Worm (Caenorhabditis elegans) whole organism, young adult: ENCODE data around the gene msp-74.

Experiments used
- F10E7.11 ChIP-seq: sonication (generic microtip); optimal IDR thresholded peaks from 2 replicates; lab custom pipeline; 2017; ENCODE audit warnings: mild to moderate bottlenecking, missing genetic modification characterization, moderate library complexity, missing compliant biosample characterization
- F23B12.7 ChIP-seq: sonication (generic microtip); optimal IDR thresholded peaks from 2 replicates; lab custom pipeline; 2017; ENCODE audit warnings: missing genetic modification characterization, mild to moderate bottlenecking, missing compliant biosample characterization, antibody characterized with exemption, moderate library complexity; ENCODE audit not compliant: insufficient read depth
- K12H6.12 ChIP-seq: fragments of 200-800 bp; sonication (Bioruptor generic); optimal IDR thresholded peaks from 2 replicates; lab custom pipeline; 2018; ENCODE audit warnings: mild to moderate bottlenecking, missing genetic modification characterization, missing compliant biosample characterization
- T07F8.4 ChIP-seq: sonication (generic microtip); optimal IDR thresholded peaks from 2 replicates; lab custom pipeline; 2016; ENCODE audit warnings: mild to moderate bottlenecking, missing genetic modification characterization, moderate library complexity, missing compliant biosample characterization
- Y79H2A.3 ChIP-seq: fragments of 200-800 bp; sonication (Bioruptor generic); conservative IDR thresholded peaks from 2 replicates; pipeline ENCODE4 v1.3.6; 2022; ENCODE audit warnings: missing genetic modification reagents, missing genetic modification characterization, missing compliant biosample characterization
- Y95B8A.8 ChIP-seq: fragments of 200-800 bp; sonication (Bioruptor generic); IDR thresholded peaks from 2 replicates; pipeline ENCODE4 v1.3.6; 2022; ENCODE audit warnings: missing genetic modification reagents, missing genetic modification characterization, missing compliant biosample characterization
- attf-5 ChIP-seq: fragments of 200-800 bp; sonication (Bioruptor generic); optimal IDR thresholded peaks from 2 replicates; lab custom pipeline; 2018; ENCODE audit warnings: mild to moderate bottlenecking, missing genetic modification characterization, missing compliant biosample characterization
- ceh-40 ChIP-seq: fragments of 200-800 bp; sonication (Bioruptor generic); IDR thresholded peaks from 2 replicates; pipeline ENCODE4 v1.3.6; 2022; ENCODE audit warnings: missing genetic modification characterization, missing compliant biosample characterization
- ceh-79 ChIP-seq: sonication (generic microtip); optimal IDR thresholded peaks from 2 replicates; lab custom pipeline; 2017; ENCODE audit warnings: mild to moderate bottlenecking, missing genetic modification characterization, missing compliant biosample characterization
- ceh-91 ChIP-seq: fragments of 200-800 bp; sonication (Bioruptor generic); IDR thresholded peaks from 2 replicates; pipeline ENCODE4 v1.3.6; 2022; ENCODE audit warnings: missing genetic modification reagents, missing genetic modification characterization, missing compliant biosample characterization
- dox-1 ChIP-seq: fragments of 200-800 bp; sonication (Bioruptor generic); IDR thresholded peaks from 2 replicates; pipeline ENCODE4 v1.3.6; 2022; ENCODE audit warnings: missing genetic modification reagents, missing genetic modification characterization, missing compliant biosample characterization
- dpff-1 ChIP-seq: sonication (generic microtip); optimal IDR thresholded peaks from 2 replicates; lab custom pipeline; 2017; ENCODE audit warnings: mild to moderate bottlenecking, missing genetic modification characterization, missing compliant biosample characterization
- efl-1 ChIP-seq: fragments of 150-350 bp; optimal IDR thresholded peaks from 2 replicates; lab custom pipeline; 2014; ENCODE audit warnings: missing biosample characterization, missing genetic modification reagents, missing genetic modification characterization
- egrh-3 ChIP-seq: fragments of 200-800 bp; sonication (Bioruptor generic); IDR thresholded peaks from 2 replicates; pipeline ENCODE4 v1.3.6; 2022; ENCODE audit warnings: missing genetic modification reagents, missing genetic modification characterization, missing compliant biosample characterization
- ekl-4 ChIP-seq: fragments of 200-800 bp; sonication (Bioruptor generic); IDR thresholded peaks from 2 replicates; pipeline ENCODE4 v1.3.6; 2022; ENCODE audit warnings: missing genetic modification reagents, missing genetic modification characterization, missing compliant biosample characterization
- him-1 ChIP-seq: sonication (generic microtip); optimal IDR thresholded peaks from 2 replicates; lab custom pipeline; 2016; ENCODE audit warnings: missing genotype, missing genetic modification reagents, missing genetic modification characterization, missing compliant biosample characterization
- hlh-12 ChIP-seq: sonication (generic microtip); optimal IDR thresholded peaks from 2 replicates; lab custom pipeline; 2016; ENCODE audit warnings: missing genetic modification characterization, missing compliant biosample characterization
- hmg-1.2 ChIP-seq: fragments of 200-800 bp; sonication (Bioruptor generic); IDR thresholded peaks from 2 replicates; pipeline ENCODE4 v1.3.6; 2022; ENCODE audit warnings: missing genetic modification reagents, missing genetic modification characterization, missing compliant biosample characterization
- hmg-20 ChIP-seq: fragments of 200-800 bp; sonication (Bioruptor generic); IDR thresholded peaks from 2 replicates; pipeline ENCODE4 v1.3.6; 2022; ENCODE audit warnings: missing genetic modification reagents, missing genetic modification characterization, missing compliant biosample characterization
- let-526 ChIP-seq: fragments of 200-800 bp; sonication (Bioruptor generic); IDR thresholded peaks from 2 replicates; pipeline ENCODE4 v1.3.6; 2022; ENCODE audit warnings: missing genetic modification reagents, missing genetic modification characterization, missing compliant biosample characterization
- let-607 ChIP-seq, 2 experiments: fragments of 200-800 bp in 1 of 2; sonication (Bioruptor generic) in 1 of 2; sonication (generic microtip) in 1 of 2; optimal IDR thresholded peaks; 2 replicates each; lab custom pipeline; 2016 to 2018; ENCODE audit warnings: mild to moderate bottlenecking in 2 of 2, missing compliant biosample characterization in 2 of 2, missing genetic modification characterization in 2 of 2, moderate library complexity in 2 of 2, missing genotype in 1 of 2
- lin-40 ChIP-seq: sonication (generic microtip); optimal IDR thresholded peaks from 2 replicates; lab custom pipeline; 2016; ENCODE audit warnings: missing genetic modification characterization, mild to moderate bottlenecking, missing compliant biosample characterization, missing genotype, missing genetic modification reagents
- lsl-1 ChIP-seq: fragments of 200-800 bp; sonication (Bioruptor generic); optimal IDR thresholded peaks from 2 replicates; lab custom pipeline; 2018; ENCODE audit warnings: mild to moderate bottlenecking, missing genetic modification characterization, moderate library complexity, missing compliant biosample characterization
- mes-4 ChIP-seq: sonication (generic microtip); optimal IDR thresholded peaks from 2 replicates; lab custom pipeline; 2016; ENCODE audit warnings: missing genotype, missing genetic modification characterization, missing compliant biosample characterization
- nfya-1 ChIP-seq: sonication (generic microtip); optimal IDR thresholded peaks from 2 replicates; lab custom pipeline; 2017; ENCODE audit warnings: antibody characterized with exemption, missing compliant biosample characterization, missing genetic modification characterization, borderline replicate concordance; ENCODE audit not compliant: insufficient read depth
- nhr-120 ChIP-seq: fragments of 200-800 bp; sonication (Bioruptor generic); IDR thresholded peaks from 2 replicates; pipeline ENCODE4 v1.3.6; 2022; ENCODE audit warnings: missing genetic modification characterization, missing compliant biosample characterization
- nhr-179 ChIP-seq: sonication (generic microtip); optimal IDR thresholded peaks from 2 replicates; lab custom pipeline; 2016; ENCODE audit warnings: mild to moderate bottlenecking, missing genetic modification characterization, missing compliant biosample characterization
- nhr-27 ChIP-seq: fragments of 200-800 bp; sonication (Bioruptor generic); optimal IDR thresholded peaks from 2 replicates; lab custom pipeline; 2018; ENCODE audit warnings: mild to moderate bottlenecking, missing genetic modification characterization, moderate library complexity, missing compliant biosample characterization
- nhr-80 ChIP-seq: sonication (generic microtip); optimal IDR thresholded peaks from 2 replicates; lab custom pipeline; 2016; ENCODE audit warnings: missing genetic modification characterization, missing compliant biosample characterization
- nhr-90 ChIP-seq: sonication (generic microtip); optimal IDR thresholded peaks from 2 replicates; lab custom pipeline; 2016; ENCODE audit warnings: missing genotype, mild to moderate bottlenecking, missing genetic modification characterization, missing compliant biosample characterization
- pha-4 ChIP-seq: fragments of 150-350 bp; sonication (generic microtip); optimal IDR thresholded peaks from 2 replicates; lab custom pipeline; 2014; ENCODE audit warnings: missing biosample characterization, missing genetic modification reagents, missing genetic modification characterization
- snpc-1.3 ChIP-seq: sonication (generic microtip); optimal IDR thresholded peaks from 2 replicates; lab custom pipeline; 2017; ENCODE audit warnings: missing genetic modification characterization, mild to moderate bottlenecking, missing compliant biosample characterization, antibody characterized with exemption, moderate library complexity, missing genotype, missing genetic modification reagents; ENCODE audit not compliant: insufficient read depth
- tbx-9 ChIP-seq: sonication (generic microtip); optimal IDR thresholded peaks from 2 replicates; lab custom pipeline; 2016; ENCODE audit warnings: borderline replicate concordance, missing genetic modification characterization, inconsistent platforms, missing compliant biosample characterization
- tlf-1 ChIP-seq: fragments of 200-800 bp; sonication (Bioruptor generic); optimal IDR thresholded peaks from 2 replicates; lab custom pipeline; 2018; ENCODE audit warnings: mild to moderate bottlenecking, missing genetic modification characterization, missing compliant biosample characterization
- unc-130 ChIP-seq: sonication (generic microtip); optimal IDR thresholded peaks from 2 replicates; lab custom pipeline; 2016; ENCODE audit warnings: missing genetic modification reagents, missing genetic modification characterization, missing compliant biosample characterization
- unc-62 ChIP-seq: fragments of 150-350 bp; optimal IDR thresholded peaks from 2 replicates; lab custom pipeline; 2014; ENCODE audit warnings: missing biosample characterization, missing genetic modification reagents, missing genetic modification characterization
- xnd-1 ChIP-seq: sonication (generic microtip); optimal IDR thresholded peaks from 2 replicates; lab custom pipeline; 2016; ENCODE audit warnings: missing genotype, missing genetic modification reagents, missing genetic modification characterization, missing compliant biosample characterization

The msp-74 gene

ce11 chrII:5099649-5100048 is 15.5 kb downstream of the msp-74 start, which contains the start of gene C04G6.6:
TSS of gene C04G6.6 (minus strand) at chrII:5099749.
- TF ChIP-seq snpc-1.3 (tag; lab: Kevin White, UChicago) (no peak), efl-1 (GFP tag; lab: Kevin White, UChicago) (no peak), let-526 (GFP tag; lab: Robert Waterston, UW) (no peak), dox-1 (GFP tag; lab: Robert Waterston, UW) (no peak), lsl-1 (no peak), nhr-90 (tag; lab: Kevin White, UChicago) (no peak), nhr-27 (tag; lab: Kevin White, UChicago) (no peak), nhr-80 (tag; lab: Kevin White, UChicago) (no peak), hmg-20 (GFP tag; lab: Robert Waterston, UW) (no peak), xnd-1 (no peak), F23B12.7 (tag; lab: Kevin White, UChicago) (no peak), ceh-79 (tag; lab: Kevin White, UChicago) (no peak), tbx-9 (tag; lab: Kevin White, UChicago) (no peak), ekl-4 (GFP tag; lab: Robert Waterston, UW) (no peak), unc-62 (no peak), hlh-12 (tag; lab: Kevin White, UChicago) (no peak), nhr-179 (tag; lab: Kevin White, UChicago) (no peak), T07F8.4 (tag; lab: Kevin White, UChicago) (no peak)

DNA sequence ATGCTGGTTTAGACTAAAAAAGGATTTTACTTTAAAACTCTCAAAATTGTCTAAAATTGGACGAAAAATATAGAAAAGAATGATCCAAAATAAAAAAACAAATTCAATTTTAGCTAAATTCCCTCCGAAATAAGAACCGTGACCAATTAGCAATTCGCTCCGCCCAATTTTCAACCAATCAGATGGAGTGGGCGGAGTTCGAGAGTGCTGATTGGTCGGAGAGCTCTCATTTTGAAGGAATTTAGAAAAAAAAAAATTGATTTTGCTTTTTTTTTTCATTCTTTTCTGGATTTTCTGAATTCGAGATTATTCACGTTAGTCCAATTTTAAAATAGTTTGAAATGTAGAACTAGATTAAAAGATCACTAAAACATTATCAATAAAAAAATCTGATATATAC is 16.1 kb downstream of the msp-74 start:
- TF ChIP-seq ceh-91 (GFP tag; lab: Robert Waterston, UW), result no peak
- no peak for TF ChIP-seq egrh-3 (GFP tag; lab: Robert Waterston, UW)
- TF ChIP-seq mes-4 (tag; lab: Kevin White, UChicago), result no peak
- no peak for TF ChIP-seq dpff-1 (tag; lab: Kevin White, UChicago)
- TF ChIP-seq him-1, result no peak
- no peak for TF ChIP-seq Y79H2A.3 (GFP tag; lab: Robert Waterston, UW)
- TF ChIP-seq hlh-12 (tag; lab: Kevin White, UChicago), result no peak
- TF ChIP-seq unc-130 (GFP tag; lab: Kevin White, UChicago), result no peak
- no peak for TF ChIP-seq nfya-1

DNA sequence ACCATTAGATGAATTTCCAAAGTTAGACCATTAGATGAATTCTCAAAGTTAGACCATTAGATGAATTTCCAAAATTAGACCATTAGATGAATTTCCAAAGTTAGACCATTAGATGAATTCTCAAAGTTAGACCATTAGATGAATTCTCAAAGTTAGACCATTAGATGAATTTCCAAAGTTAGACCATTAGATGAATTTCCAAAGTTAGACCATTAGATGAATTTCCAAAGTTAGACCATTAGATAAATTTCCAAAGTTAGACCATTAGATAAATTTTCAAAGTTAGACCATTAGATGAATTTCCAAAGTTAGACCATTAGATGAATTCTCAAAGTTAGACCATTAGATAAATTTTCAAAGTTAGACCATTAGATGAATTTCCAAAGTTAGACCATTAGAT is 17.7 kb downstream of the msp-74 start:
- peak; percentile 92 for TF ChIP-seq egrh-3 (GFP tag; lab: Robert Waterston, UW)

DNA sequence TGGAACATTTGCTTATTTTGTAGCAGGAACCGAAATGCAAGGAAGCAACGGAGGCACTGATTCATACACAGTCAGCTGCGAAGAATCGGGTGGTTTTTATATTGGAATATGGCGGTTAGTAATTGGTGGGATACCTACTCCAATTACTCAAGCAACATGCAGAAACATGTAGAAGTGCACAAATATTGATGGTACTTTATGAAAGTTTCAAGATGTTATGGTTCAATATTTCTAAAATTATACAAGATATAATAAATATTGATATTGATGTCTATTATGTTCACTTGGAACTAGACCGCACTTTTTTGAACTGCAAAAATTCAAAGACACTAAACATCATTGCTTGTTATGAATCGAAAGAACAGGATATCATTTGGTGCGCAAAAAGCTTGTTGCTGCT is 21.2 kb downstream of the msp-74 start, which contains the start of gene C04G6.13:
TSS of gene C04G6.13 (plus strand) at position 301 of the 400 bp plus-strand sequence.
- TF ChIP-seq let-607 (tag; optimal IDR thresholded peaks at IDR 0.05; lab: Kevin White, UChicago), result no peak
- TF ChIP-seq lin-40 (tag; lab: Kevin White, UChicago), result no peak

- TF ChIP-seq nhr-120 (GFP tag; lab: Robert Waterston, UW) (no peak), nhr-80 (tag; lab: Kevin White, UChicago) (peak; percentile 52), Y95B8A.8 (GFP tag; lab: Robert Waterston, UW) (no peak), hmg-1.2 (GFP tag; lab: Robert Waterston, UW) (peak; percentile 92; the same call in 1 of the 2 replicates), let-607 (tag; optimal IDR thresholded peaks at IDR 0.05; lab: Kevin White, UChicago) (no peak), attf-5 (GFP tag; lab: Kevin White, UChicago) (peak; percentile 56), F10E7.11 (tag; lab: Kevin White, UChicago) (no peak), K12H6.12 (tag; lab: Kevin White, UChicago) (no peak), ceh-40 (GFP tag; lab: Robert Waterston, UW) (no peak), tlf-1 (GFP tag; lab: Kevin White, UChicago) (no peak), pha-4 (tag; lab: Kevin White, UChicago) (peak; percentile 48)
Observed at ce11 chrII:5092362-5093281, 22.5 kb downstream of the msp-74 start, which contains the start of gene C04G6.2. TSS of gene C04G6.2 (plus strand) at chrII:5093231.
